Worm (Caenorhabditis elegans) whole organism, young adult: Measurements from ENCODE around the gene C44H9.4.

Experiments used
- bed-2 ChIP-seq: fragments of 200-800 bp; sonication (Bioruptor generic); IDR thresholded peaks from 2 replicates; pipeline ENCODE4 v1.3.6; 2022; ENCODE audit warnings: missing genetic modification reagents, missing genetic modification characterization, missing compliant biosample characterization
- die-1 ChIP-seq: sonication (generic microtip); optimal IDR thresholded peaks from 2 replicates; lab custom pipeline; 2016; ENCODE audit warnings: missing genotype, mild to moderate bottlenecking, missing genetic modification characterization, missing compliant biosample characterization
- dox-1 ChIP-seq: fragments of 200-800 bp; sonication (Bioruptor generic); IDR thresholded peaks from 2 replicates; pipeline ENCODE4 v1.3.6; 2022; ENCODE audit warnings: missing genetic modification reagents, missing genetic modification characterization, missing compliant biosample characterization
- efl-1 ChIP-seq: fragments of 150-350 bp; optimal IDR thresholded peaks from 2 replicates; lab custom pipeline; 2014; ENCODE audit warnings: missing biosample characterization, missing genetic modification reagents, missing genetic modification characterization
- let-526 ChIP-seq: fragments of 200-800 bp; sonication (Bioruptor generic); IDR thresholded peaks from 2 replicates; pipeline ENCODE4 v1.3.6; 2022; ENCODE audit warnings: missing genetic modification reagents, missing genetic modification characterization, missing compliant biosample characterization
- madf-6 ChIP-seq: fragments of 200-800 bp; sonication (Bioruptor generic); IDR thresholded peaks from 2 replicates; pipeline ENCODE4 v1.3.6; 2022; ENCODE audit warnings: missing genetic modification reagents, missing genetic modification characterization, missing compliant biosample characterization
- pha-4 ChIP-seq: fragments of 150-350 bp; sonication (generic microtip); optimal IDR thresholded peaks from 2 replicates; lab custom pipeline; 2014; ENCODE audit warnings: missing biosample characterization, missing genetic modification reagents, missing genetic modification characterization
- sea-2 ChIP-seq: fragments of 200-800 bp; sonication (Bioruptor generic); IDR thresholded peaks from 2 replicates; pipeline ENCODE4 v1.3.6; 2022; ENCODE audit warnings: missing genetic modification characterization, missing compliant biosample characterization
- snpc-1.3 ChIP-seq: sonication (generic microtip); optimal IDR thresholded peaks from 2 replicates; lab custom pipeline; 2017; ENCODE audit warnings: missing genetic modification characterization, mild to moderate bottlenecking, missing compliant biosample characterization, antibody characterized with exemption, moderate library complexity, missing genotype, missing genetic modification reagents; ENCODE audit not compliant: insufficient read depth
- snpc-4 ChIP-seq, 5 experiments: fragments of 150-350 bp in 1 of 5; sonication (generic microtip) in 4 of 5; optimal IDR thresholded peaks; 2 replicates each; lab custom pipeline; 2014 to 2018; ENCODE audit warnings: missing genetic modification characterization in 5 of 5, missing biosample characterization in 3 of 5, antibody characterized with exemption in 2 of 5, mild to moderate bottlenecking in 2 of 5, missing compliant biosample characterization in 2 of 5, missing genotype in 2 of 5, moderate library complexity in 2 of 5, missing genetic modification reagents in 1 of 5
- tbx-9 ChIP-seq: sonication (generic microtip); optimal IDR thresholded peaks from 2 replicates; lab custom pipeline; 2016; ENCODE audit warnings: borderline replicate concordance, missing genetic modification characterization, inconsistent platforms, missing compliant biosample characterization

DNA sequence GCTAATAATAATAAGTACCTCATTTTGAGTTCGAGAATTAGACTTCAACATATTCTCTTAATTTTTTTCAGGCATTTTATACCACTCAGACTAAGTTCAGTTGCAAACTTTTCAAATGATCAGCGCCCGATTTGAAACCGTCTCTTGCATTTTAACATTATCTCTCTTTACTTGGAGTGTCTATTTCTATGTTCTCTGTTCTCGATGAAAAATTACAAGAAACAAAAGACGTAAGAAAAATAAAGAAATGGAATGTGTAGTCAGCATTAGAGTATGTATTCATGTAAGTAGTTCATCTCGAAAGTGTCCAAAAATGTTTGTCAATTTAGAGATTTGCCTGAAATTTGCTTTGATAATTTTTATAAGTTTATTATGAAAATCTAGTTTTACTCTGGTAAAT, 35.3 kb upstream of the C44H9.4 start, which contains the start of gene ugt-3:
- TF ChIP-seq dox-1 (GFP tag; lab: Robert Waterston, UW) (no peak), snpc-1.3 (no peak), sea-2 (GFP tag; lab: Robert Waterston, UW) (no peak), madf-6 (no peak), bed-2 (GFP tag; lab: Robert Waterston, UW) (no peak), snpc-4 (GFP tag; optimal IDR thresholded peaks at IDR 0.05; lab: Kevin White, UChicago) (no peak), snpc-4 (tag; optimal IDR thresholded peaks at IDR 0.05; lab: Kevin White, UChicago) (no peak), tbx-9 (tag; lab: Kevin White, UChicago) (no peak), efl-1 (GFP tag; lab: Kevin White, UChicago) (no peak), pha-4 (tag; lab: Kevin White, UChicago) (no peak), let-526 (GFP tag; lab: Robert Waterston, UW) (no peak), die-1 (tag; lab: Kevin White, UChicago) (no peak)
